Worm (Caenorhabditis elegans) whole organism, young adult: ENCODE data around the gene Y77E11A.23.
A peak's percentile ranks its signal among the peaks of the same experiment; 100 is the strongest.

Experiments used
- C17E4.6 ChIP-seq: fragments of 200-800 bp; sonication (Bioruptor generic); IDR thresholded peaks from 2 replicates; pipeline ENCODE4 v1.3.6; 2022; ENCODE audit warnings: missing genetic modification reagents, missing genetic modification characterization, missing compliant biosample characterization
- F33H1.4 ChIP-seq: fragments of 200-800 bp; sonication (Bioruptor generic); IDR thresholded peaks from 2 replicates; pipeline ENCODE4 v1.3.6; 2022; ENCODE audit warnings: missing genetic modification reagents, missing genetic modification characterization, missing compliant biosample characterization
- F57A8.1 ChIP-seq: fragments of 200-800 bp; sonication (Bioruptor generic); optimal IDR thresholded peaks from 2 replicates; lab custom pipeline; 2018; ENCODE audit warnings: mild to moderate bottlenecking, missing genetic modification characterization, moderate library complexity, missing compliant biosample characterization
- T07F8.4 ChIP-seq: sonication (generic microtip); optimal IDR thresholded peaks from 2 replicates; lab custom pipeline; 2016; ENCODE audit warnings: mild to moderate bottlenecking, missing genetic modification characterization, moderate library complexity, missing compliant biosample characterization
- Y56A3A.18 ChIP-seq: fragments of 200-800 bp; sonication (Bioruptor generic); IDR thresholded peaks from 2 replicates; pipeline ENCODE4 v1.3.6; 2022; ENCODE audit warnings: missing genetic modification reagents, missing genetic modification characterization, missing compliant biosample characterization
- Y95B8A.8 ChIP-seq: fragments of 200-800 bp; sonication (Bioruptor generic); IDR thresholded peaks from 2 replicates; pipeline ENCODE4 v1.3.6; 2022; ENCODE audit warnings: missing genetic modification reagents, missing genetic modification characterization, missing compliant biosample characterization
- ZK185.1 ChIP-seq: sonication (generic microtip); optimal IDR thresholded peaks from 2 replicates; lab custom pipeline; 2016; ENCODE audit warnings: mild to moderate bottlenecking, missing genetic modification characterization, missing compliant biosample characterization; ENCODE audit not compliant: poor library complexity, severe bottlenecking
- akir-1 ChIP-seq: fragments of 200-800 bp; sonication (Bioruptor generic); optimal IDR thresholded peaks from 2 replicates; lab custom pipeline; 2018; ENCODE audit warnings: mild to moderate bottlenecking, missing genetic modification characterization, moderate library complexity, missing compliant biosample characterization
- aptf-2 ChIP-seq: fragments of 200-800 bp; sonication (Bioruptor generic); conservative IDR thresholded peaks from 2 replicates; pipeline ENCODE4 v1.3.6; 2022; ENCODE audit warnings: missing genetic modification reagents, missing genetic modification characterization, missing compliant biosample characterization
- athp-1 ChIP-seq: sonication (generic microtip); optimal IDR thresholded peaks from 2 replicates; lab custom pipeline; 2017; ENCODE audit warnings: mild to moderate bottlenecking, missing genetic modification characterization, missing compliant biosample characterization
- attf-3 ChIP-seq: fragments of 200-800 bp; sonication (Bioruptor generic); conservative IDR thresholded peaks from 2 replicates; pipeline ENCODE4 v1.3.6; 2022; ENCODE audit warnings: missing genetic modification reagents, missing genetic modification characterization, missing compliant biosample characterization
- bed-2 ChIP-seq: fragments of 200-800 bp; sonication (Bioruptor generic); IDR thresholded peaks from 2 replicates; pipeline ENCODE4 v1.3.6; 2022; ENCODE audit warnings: missing genetic modification reagents, missing genetic modification characterization, missing compliant biosample characterization
- ccch-3 ChIP-seq: fragments of 200-800 bp; sonication (Bioruptor generic); optimal IDR thresholded peaks from 2 replicates; lab custom pipeline; 2018; ENCODE audit warnings: mild to moderate bottlenecking, missing genetic modification characterization, missing compliant biosample characterization
- dox-1 ChIP-seq: fragments of 200-800 bp; sonication (Bioruptor generic); IDR thresholded peaks from 2 replicates; pipeline ENCODE4 v1.3.6; 2022; ENCODE audit warnings: missing genetic modification reagents, missing genetic modification characterization, missing compliant biosample characterization
- efl-1 ChIP-seq: fragments of 150-350 bp; optimal IDR thresholded peaks from 2 replicates; lab custom pipeline; 2014; ENCODE audit warnings: missing biosample characterization, missing genetic modification reagents, missing genetic modification characterization
- egl-44 ChIP-seq: fragments of 200-800 bp; sonication (Bioruptor generic); IDR thresholded peaks from 2 replicates; pipeline ENCODE4 v1.3.6; 2022; ENCODE audit warnings: missing genetic modification reagents, missing genetic modification characterization, missing compliant biosample characterization
- fkh-3 ChIP-seq: sonication (generic microtip); optimal IDR thresholded peaks from 2 replicates; lab custom pipeline; 2016; ENCODE audit warnings: mild to moderate bottlenecking, missing genetic modification characterization, missing compliant biosample characterization
- gei-17 ChIP-seq: fragments of 200-800 bp; sonication (Bioruptor generic); optimal IDR thresholded peaks from 2 replicates; lab custom pipeline; 2018; ENCODE audit warnings: mild to moderate bottlenecking, missing genetic modification characterization, missing compliant biosample characterization
- hlh-12 ChIP-seq: sonication (generic microtip); optimal IDR thresholded peaks from 2 replicates; lab custom pipeline; 2016; ENCODE audit warnings: missing genetic modification characterization, missing compliant biosample characterization
- let-607 ChIP-seq, 2 experiments: fragments of 200-800 bp in 1 of 2; sonication (Bioruptor generic) in 1 of 2; sonication (generic microtip) in 1 of 2; optimal IDR thresholded peaks; 2 replicates each; lab custom pipeline; 2016 to 2018; ENCODE audit warnings: mild to moderate bottlenecking in 2 of 2, missing compliant biosample characterization in 2 of 2, missing genetic modification characterization in 2 of 2, moderate library complexity in 2 of 2, missing genotype in 1 of 2
- lin-35 ChIP-seq, 3 experiments: fragments of 150-350 bp in 2 of 3; sonication (generic microtip) in 1 of 3; optimal IDR thresholded peaks; 2 replicates each; lab custom pipeline; 2014 to 2018; ENCODE audit warnings: missing biosample characterization in 3 of 3, missing genetic modification characterization in 3 of 3, missing genetic modification reagents in 3 of 3
- lin-40 ChIP-seq: sonication (generic microtip); optimal IDR thresholded peaks from 2 replicates; lab custom pipeline; 2016; ENCODE audit warnings: missing genetic modification characterization, mild to moderate bottlenecking, missing compliant biosample characterization, missing genotype, missing genetic modification reagents
- madf-3 ChIP-seq: fragments of 200-800 bp; sonication (Bioruptor generic); IDR thresholded peaks from 2 replicates; pipeline ENCODE4 v1.3.6; 2022; ENCODE audit warnings: missing genetic modification reagents, missing genetic modification characterization, missing compliant biosample characterization
- madf-6 ChIP-seq: fragments of 200-800 bp; sonication (Bioruptor generic); IDR thresholded peaks from 2 replicates; pipeline ENCODE4 v1.3.6; 2022; ENCODE audit warnings: missing genetic modification reagents, missing genetic modification characterization, missing compliant biosample characterization
- mcd-1 ChIP-seq: fragments of 200-800 bp; sonication (Bioruptor generic); IDR thresholded peaks from 2 replicates; pipeline ENCODE4 v1.3.6; 2022; ENCODE audit warnings: missing genetic modification reagents, missing genetic modification characterization, missing compliant biosample characterization
- mel-28 ChIP-seq: sonication (generic microtip); optimal IDR thresholded peaks from 2 replicates; lab custom pipeline; 2016; ENCODE audit warnings: borderline replicate concordance, mild to moderate bottlenecking, missing genetic modification characterization, missing compliant biosample characterization
- nfya-1 ChIP-seq: sonication (generic microtip); optimal IDR thresholded peaks from 2 replicates; lab custom pipeline; 2017; ENCODE audit warnings: antibody characterized with exemption, missing compliant biosample characterization, missing genetic modification characterization, borderline replicate concordance; ENCODE audit not compliant: insufficient read depth
- nhr-27 ChIP-seq: fragments of 200-800 bp; sonication (Bioruptor generic); optimal IDR thresholded peaks from 2 replicates; lab custom pipeline; 2018; ENCODE audit warnings: mild to moderate bottlenecking, missing genetic modification characterization, moderate library complexity, missing compliant biosample characterization
- pbrm-1 ChIP-seq: fragments of 200-800 bp; sonication (Bioruptor generic); IDR thresholded peaks from 2 replicates; pipeline ENCODE4 v1.3.6; 2022; ENCODE audit warnings: missing genetic modification reagents, missing genetic modification characterization, missing compliant biosample characterization
- rec-8 ChIP-seq, 2 experiments: sonication (generic microtip); optimal IDR thresholded peaks; 2 replicates each; lab custom pipeline; 2016; ENCODE audit warnings: mild to moderate bottlenecking in 2 of 2, missing genetic modification characterization in 2 of 2, missing genetic modification reagents in 2 of 2, missing genotype in 2 of 2, missing biosample characterization in 1 of 2, missing compliant biosample characterization in 1 of 2, moderate library complexity in 1 of 2
- rpc-1 ChIP-seq, 2 experiments: fragments of 150-350 bp in 1 of 2; sonication (generic microtip) in 1 of 2; optimal IDR thresholded peaks; 2 replicates each; lab custom pipeline; 2014 to 2018; ENCODE audit warnings: missing biosample characterization in 1 of 2, missing genetic modification characterization in 1 of 2, missing genetic modification reagents in 1 of 2, missing genotype in 1 of 2
- snpc-1.3 ChIP-seq: sonication (generic microtip); optimal IDR thresholded peaks from 2 replicates; lab custom pipeline; 2017; ENCODE audit warnings: missing genetic modification characterization, mild to moderate bottlenecking, missing compliant biosample characterization, antibody characterized with exemption, moderate library complexity, missing genotype, missing genetic modification reagents; ENCODE audit not compliant: insufficient read depth
- somi-1 ChIP-seq: fragments of 200-800 bp; sonication (Bioruptor generic); optimal IDR thresholded peaks from 2 replicates; lab custom pipeline; 2018; ENCODE audit warnings: mild to moderate bottlenecking, missing genetic modification characterization, missing compliant biosample characterization
- sptf-2 ChIP-seq: fragments of 200-800 bp; sonication (Bioruptor generic); optimal IDR thresholded peaks from 2 replicates; lab custom pipeline; 2018; ENCODE audit warnings: mild to moderate bottlenecking, missing genetic modification characterization, missing compliant biosample characterization
- tbp1 ChIP-seq: fragments of 200-800 bp; sonication (Bioruptor generic); optimal IDR thresholded peaks from 2 replicates; lab custom pipeline; 2018; ENCODE audit warnings: mild to moderate bottlenecking, missing genetic modification characterization, missing compliant biosample characterization
- tbx-9 ChIP-seq: sonication (generic microtip); optimal IDR thresholded peaks from 2 replicates; lab custom pipeline; 2016; ENCODE audit warnings: borderline replicate concordance, missing genetic modification characterization, inconsistent platforms, missing compliant biosample characterization
- tlf-1 ChIP-seq: fragments of 200-800 bp; sonication (Bioruptor generic); optimal IDR thresholded peaks from 2 replicates; lab custom pipeline; 2018; ENCODE audit warnings: mild to moderate bottlenecking, missing genetic modification characterization, missing compliant biosample characterization
- unc-62 ChIP-seq: fragments of 150-350 bp; optimal IDR thresholded peaks from 2 replicates; lab custom pipeline; 2014; ENCODE audit warnings: missing biosample characterization, missing genetic modification reagents, missing genetic modification characterization
- ztf-25 ChIP-seq: fragments of 200-800 bp; sonication (Bioruptor generic); IDR thresholded peaks from 2 replicates; pipeline ENCODE4 v1.3.6; 2022; ENCODE audit warnings: missing genetic modification reagents, missing genetic modification characterization, missing compliant biosample characterization

Y77E11A.23 gene

DNA sequence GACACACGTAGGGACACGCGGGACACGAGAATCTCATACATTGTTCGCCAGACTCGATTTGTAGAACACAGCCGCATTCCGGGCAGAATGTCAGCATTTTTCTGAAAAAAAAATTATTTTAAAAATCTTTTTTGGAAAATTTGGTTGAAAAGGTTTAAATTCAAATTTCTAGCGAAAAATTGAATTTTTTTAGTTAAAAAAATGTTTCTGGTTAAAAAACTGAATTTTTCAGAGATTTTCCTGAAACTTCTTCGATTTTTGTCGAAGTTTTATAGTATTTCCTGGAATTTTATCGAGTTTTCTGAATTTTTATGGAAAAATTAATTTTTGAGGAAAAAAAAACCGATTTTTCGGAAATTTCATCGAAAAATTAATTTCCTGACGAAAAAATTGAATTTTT is 20.2 kb downstream of the Y77E11A.23 start, which contains the start of gene rpc-11 (continued):
- no peak for TF ChIP-seq nfya-1 (tag; lab: Kevin White, UChicago)

DNA sequence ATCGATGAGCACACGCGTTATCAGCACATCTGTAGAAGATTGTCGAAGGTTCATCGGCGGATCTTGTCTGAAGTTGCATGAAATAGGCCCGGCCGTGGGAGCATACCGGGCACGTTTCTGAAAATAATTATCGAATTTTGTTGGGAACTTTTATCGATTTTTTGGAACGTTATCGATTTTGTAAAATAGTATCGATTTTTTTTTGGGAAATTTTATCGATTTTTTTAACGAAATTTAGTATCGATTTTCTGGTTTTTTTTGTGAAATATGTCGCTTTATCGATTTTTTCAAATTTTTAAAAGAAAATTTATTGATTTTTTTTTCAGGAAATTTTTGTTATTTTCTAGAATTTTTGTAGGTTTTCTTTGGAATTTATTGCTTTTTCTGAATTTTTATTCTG is 21.4 kb downstream of the Y77E11A.23 start:
- TF ChIP-seq madf-3 (GFP tag; lab: Robert Waterston, UW) (no peak), T07F8.4 (tag; lab: Kevin White, UChicago) (no peak), nfya-1 (tag; lab: Kevin White, UChicago) (no peak), pbrm-1 (GFP tag; lab: Robert Waterston, UW) (no peak), C17E4.6 (no peak), ZK185.1 (tag; lab: Kevin White, UChicago) (no peak), somi-1 (GFP tag; lab: Kevin White, UChicago) (no peak), athp-1 (no peak), lin-35 (GFP tag; optimal IDR thresholded peaks at IDR 0.05; lab: Kevin White, UChicago) (no peak), let-607 (tag; optimal IDR thresholded peaks at IDR 0.05; lab: Kevin White, UChicago) (no peak)

DNA sequence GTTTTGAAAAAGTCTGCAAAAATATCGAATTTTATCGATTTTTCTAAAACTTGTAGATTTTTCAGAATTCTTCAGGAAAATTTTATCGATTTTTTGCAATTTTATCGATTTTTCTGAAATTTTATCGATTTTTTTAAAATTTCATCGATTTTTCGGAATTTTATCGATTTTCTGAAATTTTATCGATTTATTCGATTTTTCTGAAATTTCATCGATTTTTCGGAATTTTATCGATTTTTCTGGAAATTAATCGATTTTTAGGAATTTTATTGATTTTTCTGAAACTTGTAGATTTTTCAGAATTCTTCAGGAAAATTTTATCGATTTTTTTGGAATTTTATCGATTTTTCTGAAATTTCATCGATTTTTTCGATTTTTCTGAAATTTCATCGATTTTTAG is 22.0 kb downstream of the Y77E11A.23 start:
- TF ChIP-seq fkh-3 (tag; lab: Kevin White, UChicago) = no peak
- TF ChIP-seq madf-6 = no peak
- TF ChIP-seq attf-3 (GFP tag; lab: Robert Waterston, UW) = no peak
- TF ChIP-seq nhr-27 = no peak
- TF ChIP-seq mcd-1 = no peak
- TF ChIP-seq ZK185.1 (tag; lab: Kevin White, UChicago) = no peak
- TF ChIP-seq tbx-9 (tag; lab: Kevin White, UChicago) = no peak
- TF ChIP-seq Y56A3A.18 (GFP tag; lab: Robert Waterston, UW) = no peak
- no peak for TF ChIP-seq Y95B8A.8 (GFP tag; lab: Robert Waterston, UW)
- TF ChIP-seq gei-17 (GFP tag; lab: Kevin White, UChicago) = no peak
- TF ChIP-seq sptf-2 (GFP tag; lab: Kevin White, UChicago) = no peak
- no peak for TF ChIP-seq hlh-12 (tag; lab: Kevin White, UChicago)
- no peak for TF ChIP-seq efl-1 (GFP tag; lab: Kevin White, UChicago)

DNA sequence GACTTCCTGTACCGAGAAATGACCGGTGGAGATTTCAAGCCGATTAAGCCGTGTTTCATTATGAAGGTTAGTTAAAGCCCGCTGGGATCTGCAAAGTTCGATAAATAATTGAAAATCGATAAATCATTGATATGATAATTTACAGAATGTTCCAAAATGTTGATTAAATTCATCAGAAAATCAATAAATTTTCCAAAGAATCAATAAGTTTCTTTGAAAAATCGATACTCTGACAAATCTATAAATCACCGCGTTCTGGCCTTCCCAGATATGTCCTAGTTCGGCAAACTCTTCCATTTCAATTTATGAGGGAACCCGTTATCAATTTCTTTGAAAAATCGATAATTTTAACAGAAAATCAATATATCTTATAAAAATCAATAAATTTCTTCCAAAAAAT is 22.7 kb downstream of the Y77E11A.23 start:
- TF ChIP-seq ccch-3 (no peak), snpc-1.3 (tag; lab: Kevin White, UChicago) (no peak), tlf-1 (GFP tag; lab: Kevin White, UChicago) (no peak), ztf-25 (no peak), F57A8.1 (GFP tag; lab: Kevin White, UChicago) (no peak)

DNA sequence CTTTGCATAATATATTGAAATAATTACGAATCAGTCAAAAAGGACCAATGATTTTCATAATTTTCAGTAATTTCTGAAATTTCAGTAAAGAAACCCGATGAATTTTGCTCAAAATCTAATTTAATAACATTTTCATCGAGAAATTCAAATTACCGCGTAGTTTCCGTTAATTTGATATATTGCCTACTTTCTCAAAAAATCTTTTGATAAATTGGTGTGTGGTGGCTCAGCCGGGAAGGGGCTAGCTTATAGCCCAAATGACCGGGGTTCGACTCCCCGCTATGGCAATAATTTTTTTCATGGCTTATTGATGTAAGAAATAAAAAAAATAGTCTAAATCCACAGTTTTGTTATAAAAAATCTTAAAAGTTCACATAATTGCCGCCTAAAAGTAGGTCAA is 23.1 kb downstream of the Y77E11A.23 start:
- TF ChIP-seq rpc-1 (optimal IDR thresholded peaks at IDR 0.05; lab: Kevin White, UChicago) (no peak), rpc-1 (tag; optimal IDR thresholded peaks at IDR 0.05; lab: Kevin White, UChicago) (peak; percentile 51), aptf-2 (GFP tag; lab: Robert Waterston, UW) (no peak), unc-62 (GFP tag; lab: Kevin White, UChicago) (no peak), mel-28 (tag; lab: Kevin White, UChicago) (no peak), dox-1 (GFP tag; lab: Robert Waterston, UW) (no peak), akir-1 (GFP tag; lab: Kevin White, UChicago) (no peak), rec-8 (tag; optimal IDR thresholded peaks at IDR 0.05; lab: Kevin White, UChicago) (no peak), egl-44 (no peak), tbp1 (GFP tag; lab: Kevin White, UChicago) (peak; percentile 75), lin-40 (no peak), F33H1.4 (GFP tag; lab: Robert Waterston, UW) (no peak), bed-2 (GFP tag; lab: Robert Waterston, UW) (no peak)
- TF ChIP-seq, all 124 proteins: peak for 2
